Comparison of ENCODE assay signal across 1 fruit fly cellular context in the genomic region with DNA sequence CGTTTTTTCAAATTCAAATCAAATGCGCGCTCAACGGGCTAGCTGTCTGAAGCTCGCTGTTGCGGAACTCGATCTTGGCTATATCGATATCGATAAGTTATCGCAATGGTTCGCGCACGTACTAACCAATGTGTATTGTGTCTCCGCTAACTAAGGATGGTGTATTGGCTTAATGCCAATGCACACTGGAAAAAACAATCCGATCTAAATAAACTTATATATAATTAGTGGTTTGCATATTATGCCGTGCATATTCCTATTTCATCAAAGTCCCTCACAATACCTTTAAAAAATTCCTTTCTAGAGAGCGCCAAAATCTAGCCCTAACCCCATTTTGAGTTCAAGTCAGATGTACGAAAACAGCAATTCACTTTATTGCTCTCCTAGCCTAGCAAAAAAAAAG.
A peak's percentile ranks its signal among the peaks of the same experiment; 100 is the strongest.
TF ChIP-seq lines count a peak whose summit lies in the region.

No protein-coding gene starts in this region.

TF ChIP-seq in whole organism, embryonic, 481 proteins besides CTCF, POLR2A, EP300 and RAD21 (continued from another document and continues in another):
- TF ChIP-seq CG10979 (tag; optimal IDR thresholded peaks at IDR 0.05; lab: Kevin White, UChicago) (peak; percentile 10), CG4328 (GFP tag; optimal IDR thresholded peaks at IDR 0.05; lab: Kevin White, UChicago) (peak; percentile 30), hb (GFP tag; IDR thresholded peaks at IDR 0.05; lab: Robert Waterston, UW; ENCODE audit: partially characterized antibody) (peak; percentile 76), Sry-δ (GFP tag; optimal IDR thresholded peaks at IDR 0.05; lab: Kevin White, UChicago) (peak; percentile 81), cato (GFP tag; optimal IDR thresholded peaks at IDR 0.05; lab: Kevin White, UChicago; ENCODE audit: borderline replicate concordance) (no peak), Meics (GFP tag; optimal IDR thresholded peaks at IDR 0.05; lab: Kevin White, UChicago) (peak; percentile 56), mld (GFP tag; IDR thresholded peaks at IDR 0.05; lab: Robert Waterston, UW; ENCODE audit: partially characterized antibody) (peak; percentile 71; the same call in 1 of the 3 replicates), NFAT (GFP tag; IDR thresholded peaks at IDR 0.05; lab: Robert Waterston, UW) (peak; percentile 52; the same call in 1 of the 2 replicates), sr (GFP tag; IDR thresholded peaks at IDR 0.05; lab: Robert Waterston, UW) (no peak), Hr51 (GFP tag; optimal IDR thresholded peaks at IDR 0.05; lab: Kevin White, UChicago) (peak in 1 of 2 experiments; percentile 45), btn (GFP tag; optimal IDR thresholded peaks at IDR 0.05; lab: Kevin White, UChicago) (no peak), CG2199 (GFP tag; IDR thresholded peaks at IDR 0.05; lab: Robert Waterston, UW) (peak; percentile 54; the same call in 1 of the 3 replicates), pzg (GFP tag; optimal IDR thresholded peaks at IDR 0.05; lab: Kevin White, UChicago) (peak; percentile 95), sob (GFP tag; IDR thresholded peaks at IDR 0.05; lab: Robert Waterston, UW) (peak; percentile 73), CG10321 (GFP tag; IDR thresholded peaks at IDR 0.05; lab: Robert Waterston, UW) (no peak), CG1233 (GFP tag; optimal IDR thresholded peaks at IDR 0.05; lab: Kevin White, UChicago) (no peak), NfI (GFP tag; optimal IDR thresholded peaks at IDR 0.05; lab: Kevin White, UChicago) (peak; percentile 50), CG34422 (GFP tag; IDR thresholded peaks at IDR 0.05; lab: Robert Waterston, UW) (peak; percentile 50; the same call in 1 of the 3 replicates), CG3281 (GFP tag; optimal IDR thresholded peaks at IDR 0.05; lab: Kevin White, UChicago) (peak; percentile 15), Hr3 (GFP tag; optimal IDR thresholded peaks at IDR 0.05; lab: Kevin White, UChicago) (peak; percentile 15), CG7928 (GFP tag; optimal IDR thresholded peaks at IDR 0.05; lab: Kevin White, UChicago) (peak; percentile 41), CHES-1-like (GFP tag; optimal IDR thresholded peaks at IDR 0.05; lab: Kevin White, UChicago) (no peak), Kr (GFP tag; optimal IDR thresholded peaks at IDR 0.05; lab: Kevin White, UChicago) (no peak), CG12744 (GFP tag; optimal IDR thresholded peaks at IDR 0.05; lab: Kevin White, UChicago) (no peak), Mes4 (GFP tag; optimal IDR thresholded peaks at IDR 0.05; lab: Kevin White, UChicago) (no peak), ci (GFP tag; IDR thresholded peaks at IDR 0.05; lab: Robert Waterston, UW) (peak; percentile 71), tgo (GFP tag; IDR thresholded peaks at IDR 0.05; lab: Robert Waterston, UW) (peak; percentile 38; the same call in 2 of the 3 replicates), CG3163 (GFP tag; optimal IDR thresholded peaks at IDR 0.05; lab: Kevin White, UChicago) (peak; percentile 33), CG8924 (tag; optimal IDR thresholded peaks at IDR 0.05; lab: Kevin White, UChicago) (peak; percentile 36), peb (GFP tag; IDR thresholded peaks at IDR 0.05; lab: Robert Waterston, UW) (no peak), Vsx1 (GFP tag; optimal IDR thresholded peaks at IDR 0.05; lab: Kevin White, UChicago) (no peak), CG32772 (GFP tag; IDR thresholded peaks at IDR 0.05; lab: Robert Waterston, UW) (0 out of 2 replicates have a peak, but pooled peaks have one; percentile 21), wor (GFP tag; IDR thresholded peaks at IDR 0.05; lab: Robert Waterston, UW) (no peak), Asciz (GFP tag; optimal IDR thresholded peaks at IDR 0.05; lab: Kevin White, UChicago) (peak; percentile 0), shn (GFP tag; optimal IDR thresholded peaks at IDR 0.05; lab: Kevin White, UChicago) (no peak), D (optimal IDR thresholded peaks at IDR 0.05; lab: Kevin White, UChicago) (no peak), D (GFP tag; optimal IDR thresholded peaks at IDR 0.05; lab: Kevin White, UChicago) (no peak), HLH4C (GFP tag; IDR thresholded peaks at IDR 0.05; lab: Robert Waterston, UW; ENCODE audit: partially characterized antibody) (peak; percentile 74), lbe (GFP tag; optimal IDR thresholded peaks at IDR 0.05; lab: Kevin White, UChicago) (peak; percentile 16), Aef1 (GFP tag; IDR thresholded peaks at IDR 0.05; lab: Robert Waterston, UW) (peak; percentile 18; the same call in 1 of the 3 replicates), CG5245 (GFP tag; optimal IDR thresholded peaks at IDR 0.05; lab: Kevin White, UChicago) (no peak), eyg (GFP tag; optimal IDR thresholded peaks at IDR 0.05; lab: Kevin White, UChicago) (peak; percentile 14), CG32767 (GFP tag; IDR thresholded peaks at IDR 0.05; lab: Robert Waterston, UW) (no peak), inv (GFP tag; IDR thresholded peaks at IDR 0.05; lab: Robert Waterston, UW; ENCODE audit: partially characterized antibody) (peak; percentile 62; the same call in 1 of the 2 replicates), Hmx (GFP tag; optimal IDR thresholded peaks at IDR 0.05; lab: Kevin White, UChicago) (no peak), C15 (GFP tag; IDR thresholded peaks at IDR 0.05; lab: Robert Waterston, UW) (0 out of 3 replicates have a peak, but pooled peaks have one; percentile 5), CG34376 (GFP tag; optimal IDR thresholded peaks at IDR 0.05; lab: Kevin White, UChicago) (no peak), chif (GFP tag; optimal IDR thresholded peaks at IDR 0.05; lab: Kevin White, UChicago) (peak in 1 of 2 experiments; percentile 32), fd3F (GFP tag; optimal IDR thresholded peaks at IDR 0.05; lab: Kevin White, UChicago) (peak; percentile 4), Hey (tag; optimal IDR thresholded peaks at IDR 0.05; lab: Kevin White, UChicago) (no peak), gfzf (GFP tag; optimal IDR thresholded peaks at IDR 0.05; lab: Kevin White, UChicago) (peak; percentile 62), hkb (optimal IDR thresholded peaks at IDR 0.05; lab: Kevin White, UChicago) (no peak), hkb (GFP tag; IDR thresholded peaks at IDR 0.05; lab: Robert Waterston, UW) (peak; percentile 67), CG10274 (GFP tag; optimal IDR thresholded peaks at IDR 0.05; lab: Kevin White, UChicago) (no peak), vvl (GFP tag; IDR thresholded peaks at IDR 0.05; lab: Robert Waterston, UW) (peak; percentile 86), Stat92E (GFP tag; optimal IDR thresholded peaks at IDR 0.05; lab: Kevin White, UChicago) (no peak), HmgD (GFP tag; optimal IDR thresholded peaks at IDR 0.05; lab: Kevin White, UChicago) (peak; percentile 66), Fer3 (tag; optimal IDR thresholded peaks at IDR 0.05; lab: Kevin White, UChicago) (peak; percentile 14), ssp (GFP tag; IDR thresholded peaks at IDR 0.05; lab: Robert Waterston, UW) (no peak), Opbp (GFP tag; IDR thresholded peaks at IDR 0.05; lab: Robert Waterston, UW; ENCODE audit: partially characterized antibody) (peak; percentile 84), lola (GFP tag; optimal IDR thresholded peaks at IDR 0.05; lab: Kevin White, UChicago) (peak in 1 of 3 experiments; percentile 7), amos (GFP tag; IDR thresholded peaks at IDR 0.05; lab: Robert Waterston, UW; ENCODE audit: partially characterized antibody) (peak; percentile 86), esg (GFP tag; conservative IDR thresholded peaks at IDR 0.05; lab: Robert Waterston, UW) (no peak; the same call in 1 of the 2 replicates), CG7271 (tag; optimal IDR thresholded peaks at IDR 0.05; lab: Kevin White, UChicago) (no peak), Bdp1 (GFP tag; optimal IDR thresholded peaks at IDR 0.05; lab: Kevin White, UChicago) (peak; percentile 47), CG11504 (tag; optimal IDR thresholded peaks at IDR 0.05; lab: Kevin White, UChicago) (peak; percentile 62), Poxn (GFP tag; IDR thresholded peaks at IDR 0.05; lab: Robert Waterston, UW) (no peak), CG11398 (GFP tag; optimal IDR thresholded peaks at IDR 0.05; lab: Kevin White, UChicago) (no peak), Dip2 (GFP tag; IDR thresholded peaks at IDR 0.05; lab: Robert Waterston, UW) (no peak), CG6654 (GFP tag; optimal IDR thresholded peaks at IDR 0.05; lab: Kevin White, UChicago) (no peak), CG6813 (GFP tag; optimal IDR thresholded peaks at IDR 0.05; lab: Kevin White, UChicago) (no peak), Sry-β (GFP tag; optimal IDR thresholded peaks at IDR 0.05; lab: Kevin White, UChicago) (no peak), CG7839 (tag; optimal IDR thresholded peaks at IDR 0.05; lab: Kevin White, UChicago) (peak; percentile 31), mirr (GFP tag; optimal IDR thresholded peaks at IDR 0.05; lab: Kevin White, UChicago) (no peak), CG43689 (GFP tag; IDR thresholded peaks at IDR 0.05; lab: Robert Waterston, UW) (no peak), slou (GFP tag; optimal IDR thresholded peaks at IDR 0.05; lab: Kevin White, UChicago) (peak; percentile 38), Lpt (GFP tag; optimal IDR thresholded peaks at IDR 0.05; lab: Kevin White, UChicago) (no peak), so (GFP tag; IDR thresholded peaks at IDR 0.05; lab: Robert Waterston, UW) (peak; percentile 48; the same call in 1 of the 3 replicates), dimm (GFP tag; IDR thresholded peaks at IDR 0.05; lab: Robert Waterston, UW) (no peak), CG4730 (GFP tag; IDR thresholded peaks at IDR 0.05; lab: Robert Waterston, UW) (no peak), D19A (tag; optimal IDR thresholded peaks at IDR 0.05; lab: Kevin White, UChicago) (no peak), Scr (GFP tag; IDR thresholded peaks at IDR 0.05; lab: Robert Waterston, UW; ENCODE audit: partially characterized antibody) (peak; percentile 63), scrt (GFP tag; optimal IDR thresholded peaks at IDR 0.05; lab: Kevin White, UChicago) (no peak), Dref (GFP tag; IDR thresholded peaks at IDR 0.05; lab: Robert Waterston, UW) (peak; percentile 99), unc-4 (GFP tag; IDR thresholded peaks at IDR 0.05; lab: Robert Waterston, UW; ENCODE audit: partially characterized antibody) (peak; percentile 72), sens-2 (GFP tag; IDR thresholded peaks at IDR 0.05; lab: Robert Waterston, UW) (no peak; the same call in 1 of the 2 replicates), CG31441 (GFP tag; IDR thresholded peaks at IDR 0.05; lab: Robert Waterston, UW) (no peak), crol (GFP tag; IDR thresholded peaks at IDR 0.05; lab: Robert Waterston, UW) (no peak), CG4282 (GFP tag; optimal IDR thresholded peaks at IDR 0.05; lab: Kevin White, UChicago) (peak; percentile 39), CG13624 (GFP tag; optimal IDR thresholded peaks at IDR 0.05; lab: Kevin White, UChicago) (peak; percentile 52), CG31365 (tag; optimal IDR thresholded peaks at IDR 0.05; lab: Kevin White, UChicago) (no peak), CG11085 (GFP tag; IDR thresholded peaks at IDR 0.05; lab: Robert Waterston, UW) (no peak), CG7556 (GFP tag; optimal IDR thresholded peaks at IDR 0.05; lab: Kevin White, UChicago) (no peak), nmo (GFP tag; optimal IDR thresholded peaks at IDR 0.05; lab: Kevin White, UChicago) (peak; percentile 39), CG4404 (GFP tag; IDR thresholded peaks at IDR 0.05; lab: Robert Waterston, UW) (no peak), MBD-R2 (GFP tag; IDR thresholded peaks at IDR 0.05; lab: Robert Waterston, UW) (peak; percentile 51), nau (GFP tag; optimal IDR thresholded peaks at IDR 0.05; lab: Kevin White, UChicago) (no peak), pros (GFP tag; optimal IDR thresholded peaks at IDR 0.05; lab: Kevin White, UChicago) (no peak), CG1832 (GFP tag; optimal IDR thresholded peaks at IDR 0.05; lab: Kevin White, UChicago) (no peak), CG15479 (GFP tag; optimal IDR thresholded peaks at IDR 0.05; lab: Kevin White, UChicago) (no peak), CG6683 (GFP tag; optimal IDR thresholded peaks at IDR 0.05; lab: Kevin White, UChicago) (no peak), Doc2 (GFP tag; IDR thresholded peaks at IDR 0.05; lab: Robert Waterston, UW) (no peak), Hand (GFP tag; optimal IDR thresholded peaks at IDR 0.05; lab: Kevin White, UChicago) (no peak), CG18599 (GFP tag; optimal IDR thresholded peaks at IDR 0.05; lab: Kevin White, UChicago) (peak; percentile 40), Sox102F (GFP tag; optimal IDR thresholded peaks at IDR 0.05; lab: Kevin White, UChicago) (peak; percentile 31), CG9797 (GFP tag; optimal IDR thresholded peaks at IDR 0.05; lab: Kevin White, UChicago) (peak; percentile 52), Sox100B (GFP tag; optimal IDR thresholded peaks at IDR 0.05; lab: Kevin White, UChicago) (no peak), Nf-YB (GFP tag; optimal IDR thresholded peaks at IDR 0.05; lab: Kevin White, UChicago) (peak; percentile 1), Pdp1 (GFP tag; optimal IDR thresholded peaks at IDR 0.05; lab: Kevin White, UChicago) (peak; percentile 29 to 65), knrl (GFP tag; IDR thresholded peaks at IDR 0.05; lab: Robert Waterston, UW; ENCODE audit: partially characterized antibody) (peak; percentile 72), CG14050 (GFP tag; IDR thresholded peaks at IDR 0.05; lab: Robert Waterston, UW) (peak; percentile 17; the same call in 1 of the 3 replicates), CG5953 (GFP tag; IDR thresholded peaks at IDR 0.05; lab: Robert Waterston, UW) (no peak), CG8290 (GFP tag; optimal IDR thresholded peaks at IDR 0.05; lab: Kevin White, UChicago) (peak; percentile 82), CG8290 (tag; optimal IDR thresholded peaks at IDR 0.05; lab: Kevin White, UChicago) (peak in 1 of 2 experiments; percentile 91), sug (tag; optimal IDR thresholded peaks at IDR 0.05; lab: Kevin White, UChicago) (peak; percentile 40), CG31224 (GFP tag; IDR thresholded peaks at IDR 0.05; lab: Robert Waterston, UW) (no peak), Usf (GFP tag; optimal IDR thresholded peaks at IDR 0.05; lab: Kevin White, UChicago) (no peak), ATbp (GFP tag; optimal IDR thresholded peaks at IDR 0.05; lab: Kevin White, UChicago) (no peak), Rx (GFP tag; IDR thresholded peaks at IDR 0.05; lab: Robert Waterston, UW) (0 out of 2 replicates have a peak, but pooled peaks have one; percentile 13), caup (GFP tag; optimal IDR thresholded peaks at IDR 0.05; lab: Kevin White, UChicago; ENCODE audit: severe bottlenecking) (peak; percentile 18), CG17328 (GFP tag; IDR thresholded peaks at IDR 0.05; lab: Robert Waterston, UW) (peak; percentile 68), otp (GFP tag; IDR thresholded peaks at IDR 0.05; lab: Robert Waterston, UW) (peak; percentile 55; the same call in 2 of the 3 replicates), CG12769 (tag; optimal IDR thresholded peaks at IDR 0.05; lab: Kevin White, UChicago) (peak; percentile 62), CG2202 (tag; optimal IDR thresholded peaks at IDR 0.05; lab: Kevin White, UChicago) (no peak), jing (GFP tag; optimal IDR thresholded peaks at IDR 0.05; lab: Kevin White, UChicago) (no peak)
